Fruit fly (Drosophila melanogaster) Kc167 (cell line): ENCODE results near the gene CG10979.

Experiments used
- Myc ChIP-seq: fragments of >200 bp; optimal IDR thresholded peaks from 2 replicates; lab custom pipeline; 2017; ENCODE audit warnings: missing external identifiers
- Sin3A ChIP-seq: fragments of >200 bp; optimal IDR thresholded peaks from 2 replicates; lab custom pipeline; 2018; ENCODE audit warnings: missing external identifiers
- h ChIP-seq: fragments of >200 bp; optimal IDR thresholded peaks from 3 replicates; lab custom pipeline; 2018; ENCODE audit warnings: missing external identifiers
- insv ChIP-seq: fragments of >200 bp; optimal IDR thresholded peaks from 3 replicates; lab custom pipeline; 2018; ENCODE audit warnings: missing external identifiers
- psq ChIP-seq: fragments of >200 bp; optimal IDR thresholded peaks from 2 replicates; lab custom pipeline; 2017; ENCODE audit warnings: missing external identifiers
- ttk ChIP-seq: sonication (Bioruptor generic); optimal IDR thresholded peaks from 2 replicates; lab custom pipeline; 2017; ENCODE audit warnings: missing external identifiers

Gene CG10979

DNA sequence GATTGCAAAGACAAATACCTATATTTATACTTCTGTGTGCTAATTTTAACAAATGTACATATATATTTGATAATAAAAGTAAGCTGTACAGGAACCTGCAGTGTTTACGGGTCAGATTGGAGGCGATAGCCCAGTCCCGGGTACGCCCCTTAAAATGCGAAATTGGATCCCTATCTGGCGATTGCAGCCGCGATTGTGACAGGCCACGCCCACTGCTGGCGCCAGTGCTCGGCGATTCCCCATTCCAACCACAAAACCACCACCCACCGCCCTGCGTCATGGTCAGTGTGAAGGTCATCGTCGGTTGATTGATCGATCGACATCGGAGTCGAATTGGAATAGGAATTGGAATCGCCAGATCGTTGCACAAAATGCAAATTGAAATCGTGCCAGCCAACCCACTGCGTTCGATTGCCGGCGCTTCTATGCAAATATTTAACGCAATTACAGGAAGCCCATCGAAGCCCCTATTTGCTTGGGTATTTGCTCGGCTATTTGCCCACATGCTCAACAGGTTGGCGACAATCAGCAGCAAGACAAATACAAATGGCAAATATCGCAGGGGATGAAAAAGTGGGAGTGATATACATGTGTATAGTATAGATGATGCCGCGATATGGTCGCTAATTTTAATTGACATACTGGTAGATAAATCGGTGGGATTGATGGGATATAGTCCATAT is 44.3 kb downstream of the CG10979 start:
- TF ChIP-seq Sin3A (lab: Kevin White, UChicago) (no peak), ttk (lab: Kevin White, UChicago) (no peak), h (lab: Kevin White, UChicago) (no peak), psq (lab: Kevin White, UChicago) (no peak), Myc (no peak), insv (lab: Kevin White, UChicago) (no peak)

DNA sequence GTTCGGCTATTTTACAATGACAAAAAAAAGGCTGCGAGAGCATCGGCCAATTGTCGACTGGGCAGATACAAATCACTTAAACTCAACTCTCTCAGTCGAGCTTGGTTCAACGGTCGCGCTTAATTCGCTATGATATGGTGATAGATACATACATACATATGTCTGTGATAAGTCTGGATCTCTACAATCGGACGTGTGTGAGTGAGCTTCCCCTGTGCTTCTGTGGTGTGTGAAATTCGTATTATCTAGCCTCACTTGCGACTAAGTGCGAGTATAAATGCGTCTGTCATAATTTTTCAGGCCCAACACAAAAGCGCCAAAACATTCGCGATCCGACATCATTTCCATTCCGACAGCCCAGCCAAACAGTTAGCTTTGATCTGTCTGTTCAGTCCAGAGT is 46.4 kb downstream of the CG10979 start, which contains the start of gene CG1213:
Gene CG1213 (plus strand): TSS at position 301 of the 400 bp plus-strand sequence.
- TF ChIP-seq Sin3A (lab: Kevin White, UChicago) (no peak), Myc (no peak), h (lab: Kevin White, UChicago) (no peak), psq (lab: Kevin White, UChicago) (no peak), insv (lab: Kevin White, UChicago) (no peak), ttk (lab: Kevin White, UChicago) (no peak)

dm6 chr3R:5841290-5841689 is 46.8 kb downstream of the CG10979 start:
- TF ChIP-seq Myc, result no peak
- TF ChIP-seq insv (lab: Kevin White, UChicago), result no peak
- TF ChIP-seq Sin3A (lab: Kevin White, UChicago), result no peak
- no peak for TF ChIP-seq ttk (lab: Kevin White, UChicago)
- TF ChIP-seq h (lab: Kevin White, UChicago), result no peak
- no peak for TF ChIP-seq psq (lab: Kevin White, UChicago)

- TF ChIP-seq ttk (lab: Kevin White, UChicago) (no peak), Myc (no peak), h (lab: Kevin White, UChicago) (no peak), psq (lab: Kevin White, UChicago) (no peak), Sin3A (lab: Kevin White, UChicago) (no peak), insv (lab: Kevin White, UChicago) (no peak)
These were observed 49.0 kb downstream of the CG10979 start for dm6 chr3R:5843516-5843915.

DNA sequence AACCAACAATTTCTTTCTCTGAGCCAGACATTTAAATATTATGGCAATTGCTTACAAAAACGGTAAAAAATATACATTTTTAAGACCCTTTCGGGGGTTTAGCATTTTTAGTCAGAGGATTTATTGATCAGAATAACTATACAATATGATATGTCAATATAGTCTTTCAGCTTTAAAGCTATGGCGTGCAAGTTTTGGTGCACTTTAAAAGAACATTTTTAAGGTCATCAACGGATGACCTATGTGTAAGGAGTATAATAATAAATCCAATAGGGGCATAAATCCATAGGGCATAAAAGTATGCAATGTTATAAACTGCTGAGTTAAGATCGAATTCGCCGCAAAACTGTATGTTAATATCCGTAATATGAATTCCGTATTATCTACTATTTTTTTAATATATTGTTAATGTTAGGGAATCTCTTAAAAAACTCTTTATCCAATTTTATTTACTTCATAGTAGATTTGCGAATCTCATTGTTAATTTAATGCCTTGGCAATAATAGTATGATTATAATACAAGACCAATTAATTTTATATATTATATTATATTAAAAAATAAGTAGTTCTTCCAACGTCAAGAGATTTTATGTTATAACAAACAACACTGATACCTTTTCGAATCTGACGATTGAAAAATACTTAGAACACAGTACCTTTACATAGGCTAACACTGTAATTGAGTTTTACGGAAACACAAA is 52.2 kb downstream of the CG10979 start, which contains the start of gene CG14676:
Gene CG14676 (plus strand): TSS at position 651 of the 701 bp plus-strand sequence.
- TF ChIP-seq ttk (lab: Kevin White, UChicago) (no peak), Sin3A (lab: Kevin White, UChicago) (no peak), Myc (no peak), insv (lab: Kevin White, UChicago) (no peak)
